Fruit fly (Drosophila melanogaster) whole organism, embryonic: ENCODE measurements around the gene CG13481.

Source experiments
- Ada2b ChIP-seq: fragments of 200-800 bp; sonication (Bioruptor generic); IDR thresholded peaks from 2 replicates; pipeline ENCODE4 v1.3.6; 2022; ENCODE audit warnings: missing biosample characterization, missing genetic modification characterization
- Aef1 ChIP-seq: fragments of 200-800 bp; sonication (Bioruptor generic); IDR thresholded peaks from 3 replicates; pipeline ENCODE4 v1.3.6; 2022; ENCODE audit warnings: missing biosample characterization, missing genetic modification characterization
- Atf-2 ChIP-seq: fragments of 200-800 bp; sonication (Bioruptor generic); optimal IDR thresholded peaks from 2 replicates; lab custom pipeline; 2016; ENCODE audit warnings: missing biosample characterization, missing genetic modification characterization
- Awh ChIP-seq: fragments of 200-800 bp; sonication (Bioruptor generic); IDR thresholded peaks from 2 replicates; pipeline ENCODE4, ENCODE4 v1.3.6; 2022; ENCODE audit warnings: missing biosample characterization, missing genetic modification characterization
- CG11247 ChIP-seq: fragments of 200-800 bp; sonication (Bioruptor generic); IDR thresholded peaks from 2 replicates; pipeline ENCODE4 v1.3.6; 2022; ENCODE audit warnings: missing biosample characterization, missing genetic modification characterization
- CG12219 ChIP-seq: fragments of 200-800 bp; sonication (Bioruptor generic); optimal IDR thresholded peaks from 3 replicates; lab custom pipeline; 2018; ENCODE audit warnings: missing biosample characterization, mild to moderate bottlenecking, missing genetic modification characterization
- CG14050 ChIP-seq: fragments of 200-800 bp; sonication (Bioruptor generic); IDR thresholded peaks from 3 replicates; pipeline ENCODE4 v1.3.6; 2022; ENCODE audit warnings: missing biosample characterization, missing genetic modification characterization
- CG15269 ChIP-seq: fragments of 200-800 bp; sonication (Bioruptor generic); optimal IDR thresholded peaks from 2 replicates; lab custom pipeline; 2018; ENCODE audit warnings: missing biosample characterization, mild to moderate bottlenecking, missing genetic modification characterization, moderate library complexity
- CG1602 ChIP-seq: fragments of 200-800 bp; sonication (Bioruptor generic); optimal IDR thresholded peaks from 3 replicates; lab custom pipeline; 2016; ENCODE audit warnings: missing biosample characterization, missing genetic modification characterization
- CG16779 ChIP-seq: fragments of 200-800 bp; sonication (Bioruptor generic); IDR thresholded peaks from 2 replicates; pipeline ENCODE4 v1.3.6; 2022; ENCODE audit warnings: missing biosample characterization, missing genetic modification characterization
- CG18011 ChIP-seq: fragments of 200-800 bp; sonication (Bioruptor generic); optimal IDR thresholded peaks from 2 replicates; lab custom pipeline; 2017; ENCODE audit warnings: missing biosample characterization, missing genetic modification characterization, mild to moderate bottlenecking, moderate library complexity, missing genotype
- CG18599 ChIP-seq: fragments of 200-800 bp; sonication (Bioruptor generic); optimal IDR thresholded peaks from 3 replicates; lab custom pipeline; 2017; ENCODE audit warnings: missing biosample characterization, missing genetic modification characterization, mild to moderate bottlenecking, moderate library complexity, missing genetic modification reagents
- CG2120 ChIP-seq: fragments of 200-800 bp; sonication (Bioruptor generic); optimal IDR thresholded peaks from 3 replicates; lab custom pipeline; 2016; ENCODE audit warnings: missing biosample characterization, missing genetic modification characterization
- CG3065 ChIP-seq: fragments of 200-800 bp; sonication (Bioruptor generic); optimal IDR thresholded peaks from 2 replicates; lab custom pipeline; 2016; ENCODE audit warnings: missing biosample characterization, missing genetic modification characterization
- CG31224 ChIP-seq: fragments of 200-800 bp; sonication (Bioruptor generic); IDR thresholded peaks from 2 replicates; pipeline ENCODE4 v1.3.6; 2022; ENCODE audit warnings: missing biosample characterization, missing genetic modification characterization
- CG32767 ChIP-seq: fragments of 200-800 bp; sonication (Bioruptor generic); IDR thresholded peaks from 2 replicates; pipeline ENCODE4 v1.3.6; 2022; ENCODE audit warnings: missing biosample characterization, missing genetic modification characterization
- CG33213 ChIP-seq: fragments of 200-800 bp; sonication (Bioruptor generic); optimal IDR thresholded peaks from 3 replicates; lab custom pipeline; 2016; ENCODE audit warnings: missing biosample characterization, missing genetic modification characterization
- CG7372 ChIP-seq: fragments of 200-800 bp; sonication (Bioruptor generic); IDR thresholded peaks from 2 replicates; pipeline ENCODE4 v1.3.6; 2022; ENCODE audit warnings: missing biosample characterization, missing genetic modification characterization
- CG7839 ChIP-seq: fragments of 200-800 bp; sonication (Bioruptor generic); optimal IDR thresholded peaks from 3 replicates; lab custom pipeline; 2018; ENCODE audit warnings: missing biosample characterization, mild to moderate bottlenecking, missing genetic modification characterization, moderate library complexity
- CG8944 ChIP-seq: fragments of 200-800 bp; sonication (Bioruptor generic); optimal IDR thresholded peaks from 3 replicates; lab custom pipeline; 2016; ENCODE audit warnings: missing biosample characterization, missing genetic modification characterization
- CG9609 ChIP-seq: fragments of 200-800 bp; sonication (Bioruptor generic); optimal IDR thresholded peaks from 3 replicates; lab custom pipeline; 2016; ENCODE audit warnings: missing biosample characterization, missing genetic modification characterization
- D ChIP-seq, 2 experiments: fragments of 200-800 bp in 1 of 2; fragments of >200 bp in 1 of 2; sonication (Bioruptor generic) in 1 of 2; optimal IDR thresholded peaks; 2 replicates in 1 of 2; 3 replicates in 1 of 2; lab custom pipeline; 2017; ENCODE audit warnings: mild to moderate bottlenecking in 1 of 2, missing biosample characterization in 1 of 2, missing genetic modification characterization in 1 of 2, missing genetic modification reagents in 1 of 2
- D19B ChIP-seq: fragments of 200-800 bp; sonication (Bioruptor generic); optimal IDR thresholded peaks from 2 replicates; lab custom pipeline; 2017; ENCODE audit warnings: missing biosample characterization, mild to moderate bottlenecking, missing genetic modification characterization
- Dbx ChIP-seq: fragments of 200-800 bp; sonication (Bioruptor generic); IDR thresholded peaks from 3 replicates; pipeline ENCODE4 v1.3.6; 2022; ENCODE audit warnings: missing biosample characterization, missing genetic modification characterization
- Dp ChIP-seq: fragments of 200-800 bp; sonication (Bioruptor generic); optimal IDR thresholded peaks from 2 replicates; lab custom pipeline; 2018; ENCODE audit warnings: missing biosample characterization, mild to moderate bottlenecking, missing genetic modification characterization, moderate library complexity
- E2f1 ChIP-seq: fragments of 200-800 bp; sonication (Bioruptor generic); IDR thresholded peaks from 2 replicates; pipeline ENCODE4 v1.3.6; 2022; ENCODE audit warnings: missing biosample characterization, missing genetic modification characterization
- Ets65A ChIP-seq: fragments of 200-800 bp; sonication (Bioruptor generic); peaks from one replicate; lab custom pipeline; 2016; ENCODE audit warnings: missing biosample characterization, missing genetic modification characterization
- Hr51 ChIP-seq, 2 experiments: fragments of 200-800 bp; sonication (Bioruptor generic); optimal IDR thresholded peaks; 2 replicates in 1 of 2; 3 replicates in 1 of 2; lab custom pipeline; 2016 to 2018; ENCODE audit warnings: missing biosample characterization in 2 of 2, missing genetic modification characterization in 2 of 2, mild to moderate bottlenecking in 1 of 2, moderate library complexity in 1 of 2
- Mrtf ChIP-seq: fragments of 200-800 bp; sonication (Bioruptor generic); IDR thresholded peaks from 3 replicates; pipeline ENCODE4 v1.3.6; 2022; ENCODE audit warnings: missing biosample characterization, missing genetic modification characterization
- NC2α ChIP-seq: fragments of 200-800 bp; sonication (Bioruptor generic); optimal IDR thresholded peaks from 2 replicates; lab custom pipeline; 2016; ENCODE audit warnings: missing biosample characterization, missing genetic modification characterization
- Nf-YB ChIP-seq: fragments of 200-800 bp; sonication (Bioruptor generic); optimal IDR thresholded peaks from 3 replicates; lab custom pipeline; 2019; ENCODE audit warnings: missing biosample characterization, mild to moderate bottlenecking, missing genetic modification characterization, moderate library complexity
- Opbp ChIP-seq: fragments of 200-800 bp; sonication (Bioruptor generic); IDR thresholded peaks from 3 replicates; pipeline ENCODE4 v1.3.6; 2022; ENCODE audit warnings: missing biosample characterization, missing genetic modification characterization; ENCODE audit not compliant: partially characterized antibody
- Pdp1 ChIP-seq, 2 experiments: fragments of 200-800 bp; sonication (Bioruptor generic); optimal IDR thresholded peaks; 3 replicates each; lab custom pipeline; 2016; ENCODE audit warnings: missing biosample characterization in 2 of 2, missing genetic modification characterization in 2 of 2, mild to moderate bottlenecking in 1 of 2, moderate library complexity in 1 of 2
- Rx ChIP-seq: fragments of 200-800 bp; sonication (Bioruptor generic); IDR thresholded peaks from 2 replicates; pipeline ENCODE4 v1.3.6; 2022; ENCODE audit warnings: missing biosample characterization, missing genetic modification characterization
- Scr ChIP-seq: fragments of 200-800 bp; sonication (Bioruptor generic); IDR thresholded peaks from 2 replicates; pipeline ENCODE4 v1.3.6; 2022; ENCODE audit warnings: missing biosample characterization, missing genetic modification characterization; ENCODE audit not compliant: partially characterized antibody
- Sox102F ChIP-seq: fragments of 200-800 bp; sonication (Bioruptor generic); optimal IDR thresholded peaks from 2 replicates; lab custom pipeline; 2018; ENCODE audit warnings: missing biosample characterization, mild to moderate bottlenecking, missing genetic modification characterization, moderate library complexity
- ase ChIP-seq: fragments of 200-800 bp; sonication (Bioruptor generic); IDR thresholded peaks from 3 replicates; pipeline ENCODE4 v1.3.6; 2022; ENCODE audit warnings: missing biosample characterization, missing genetic modification characterization
- bigmax ChIP-seq: fragments of 200-800 bp; sonication (Bioruptor generic); optimal IDR thresholded peaks from 2 replicates; lab custom pipeline; 2018; ENCODE audit warnings: missing biosample characterization, mild to moderate bottlenecking, missing genetic modification characterization
- chinmo ChIP-seq: fragments of 200-800 bp; sonication (Bioruptor generic); IDR thresholded peaks from 4 replicates; pipeline ENCODE4 v1.3.6; 2022; ENCODE audit warnings: missing biosample characterization, missing genetic modification characterization; ENCODE audit not compliant: partially characterized antibody
- chm ChIP-seq: fragments of 200-800 bp; sonication (Bioruptor generic); IDR thresholded peaks from 2 replicates; pipeline ENCODE4 v1.3.6; 2022; ENCODE audit warnings: missing biosample characterization, missing genetic modification characterization
- fd3F ChIP-seq: fragments of 200-800 bp; sonication (Bioruptor generic); optimal IDR thresholded peaks from 2 replicates; lab custom pipeline; 2018; ENCODE audit warnings: missing biosample characterization, mild to moderate bottlenecking, missing genetic modification characterization, moderate library complexity
- gem ChIP-seq: fragments of 200-800 bp; sonication (Bioruptor generic); optimal IDR thresholded peaks from 2 replicates; lab custom pipeline; 2019; ENCODE audit warnings: missing biosample characterization, mild to moderate bottlenecking, missing genetic modification characterization, moderate library complexity
- ham ChIP-seq: fragments of 200-800 bp; sonication (Bioruptor generic); IDR thresholded peaks from 2 replicates; pipeline ENCODE4 v1.3.6; 2022; ENCODE audit warnings: missing biosample characterization, missing genetic modification characterization
- hbn ChIP-seq: fragments of 200-800 bp; sonication (Bioruptor generic); IDR thresholded peaks from 2 replicates; pipeline ENCODE4 v1.3.6; 2022; ENCODE audit warnings: missing biosample characterization, missing genetic modification characterization; ENCODE audit not compliant: partially characterized antibody
- lilli ChIP-seq: fragments of 200-800 bp; sonication (Bioruptor generic); optimal IDR thresholded peaks from 3 replicates; lab custom pipeline; 2016; ENCODE audit warnings: missing biosample characterization, missing genetic modification characterization
- nmo ChIP-seq: fragments of 200-800 bp; sonication (Bioruptor generic); optimal IDR thresholded peaks from 2 replicates; lab custom pipeline; 2018; ENCODE audit warnings: missing biosample characterization, mild to moderate bottlenecking, missing genetic modification characterization, moderate library complexity
- row ChIP-seq: fragments of 200-800 bp; sonication (Bioruptor generic); IDR thresholded peaks from 3 replicates; pipeline ENCODE4 v1.3.6; 2022; ENCODE audit warnings: missing biosample characterization, missing genetic modification characterization
- sd ChIP-seq: fragments of 200-800 bp; sonication (Bioruptor generic); optimal IDR thresholded peaks from 3 replicates; lab custom pipeline; 2018; ENCODE audit warnings: missing biosample characterization, mild to moderate bottlenecking, missing genetic modification characterization, moderate library complexity
- sens ChIP-seq: fragments of 200-800 bp; sonication (Bioruptor generic); peaks from one replicate; lab custom pipeline; 2016; ENCODE audit warnings: missing biosample characterization, missing genetic modification characterization
- tgo ChIP-seq: fragments of 200-800 bp; sonication (Bioruptor generic); IDR thresholded peaks from 3 replicates; pipeline ENCODE4 v1.3.6; 2022; ENCODE audit warnings: missing biosample characterization, missing genetic modification characterization
- tin ChIP-seq: fragments of 200-800 bp; sonication (Bioruptor generic); optimal IDR thresholded peaks from 3 replicates; lab custom pipeline; 2016; ENCODE audit warnings: missing biosample characterization, missing genetic modification characterization

The CG13481 gene

dm6 chr3L:14322268-14322784 is 47.2 kb downstream of the CG13481 start:
- TF ChIP-seq NC2α = no peak
- no peak for TF ChIP-seq CG32767 (GFP tag; lab: Robert Waterston, UW)
- no peak for TF ChIP-seq ase (GFP tag; lab: Robert Waterston, UW)
- TF ChIP-seq chinmo (GFP tag; lab: Robert Waterston, UW) = no peak
- TF ChIP-seq gem (tag; lab: Kevin White, UChicago) = peak; percentile 0
- no peak for TF ChIP-seq CG7372 (GFP tag; lab: Robert Waterston, UW)
- TF ChIP-seq CG9609 (GFP tag; lab: Kevin White, UChicago) = no peak
- TF ChIP-seq CG1602 (GFP tag; lab: Kevin White, UChicago) = no peak
- TF ChIP-seq CG2120 (GFP tag; lab: Kevin White, UChicago) = no peak
- TF ChIP-seq chm (GFP tag; lab: Robert Waterston, UW) = no peak
- TF ChIP-seq bigmax (GFP tag; lab: Kevin White, UChicago) = no peak
- no peak for TF ChIP-seq E2f1 (GFP tag; lab: Robert Waterston, UW)
- TF ChIP-seq CG8944 = no peak
- TF ChIP-seq CG18599 (GFP tag; lab: Kevin White, UChicago) = no peak
- TF ChIP-seq Hr51 (GFP tag; optimal IDR thresholded peaks at IDR 0.05; lab: Kevin White, UChicago) = peak in 1 of 2 experiments; percentile 7
- TF ChIP-seq D19B (GFP tag; lab: Kevin White, UChicago) = peak; percentile 69
- peak; percentile 1 for TF ChIP-seq CG7839
- TF ChIP-seq tin = no peak
- TF ChIP-seq sd = no peak
- no peak for TF ChIP-seq Dp (GFP tag; lab: Kevin White, UChicago)
- no peak for TF ChIP-seq lilli (GFP tag; lab: Kevin White, UChicago)
- TF ChIP-seq sens (GFP tag; lab: Kevin White, UChicago) = peak; percentile 47
- no peak for TF ChIP-seq D (optimal IDR thresholded peaks at IDR 0.05; lab: Kevin White, UChicago)
- TF ChIP-seq D (GFP tag; optimal IDR thresholded peaks at IDR 0.05; lab: Kevin White, UChicago) = no peak
- TF ChIP-seq Awh (GFP tag; lab: Robert Waterston, UW) = no peak
- TF ChIP-seq Nf-YB (GFP tag; lab: Kevin White, UChicago) = no peak
- TF ChIP-seq CG33213 (GFP tag; lab: Kevin White, UChicago) = no peak
- no peak for TF ChIP-seq Aef1 (GFP tag; lab: Robert Waterston, UW)
- TF ChIP-seq Mrtf = no peak
- TF ChIP-seq CG31224 (GFP tag; lab: Robert Waterston, UW) = no peak
- TF ChIP-seq CG18011 (GFP tag; lab: Kevin White, UChicago) = no peak
- no peak for TF ChIP-seq Scr (GFP tag; lab: Robert Waterston, UW)
- no peak for TF ChIP-seq fd3F (GFP tag; lab: Kevin White, UChicago)
- no peak for TF ChIP-seq CG12219
- TF ChIP-seq CG16779 (GFP tag; lab: Robert Waterston, UW) = no peak
- no peak for TF ChIP-seq CG15269 (tag; lab: Kevin White, UChicago)
- no peak for TF ChIP-seq Dbx (GFP tag; lab: Robert Waterston, UW)
- TF ChIP-seq Ada2b (GFP tag; lab: Robert Waterston, UW) = no peak
- no peak for TF ChIP-seq Opbp
- TF ChIP-seq CG11247 (GFP tag; lab: Robert Waterston, UW) = no peak
- peak; percentile 46; the same call in 1 of the 3 replicates for TF ChIP-seq row (GFP tag; lab: Robert Waterston, UW)
- TF ChIP-seq nmo = peak; percentile 14
- no peak for TF ChIP-seq Ets65A (GFP tag; lab: Kevin White, UChicago)
- TF ChIP-seq tgo (GFP tag; lab: Robert Waterston, UW) = no peak
- TF ChIP-seq Sox102F (GFP tag; lab: Kevin White, UChicago) = peak; percentile 6
- no peak for TF ChIP-seq Pdp1 (GFP tag; optimal IDR thresholded peaks at IDR 0.05; lab: Kevin White, UChicago)
- no peak for TF ChIP-seq Atf-2 (GFP tag; lab: Kevin White, UChicago)
- TF ChIP-seq hbn (GFP tag; lab: Robert Waterston, UW) = no peak
- TF ChIP-seq ham (GFP tag; lab: Robert Waterston, UW) = no peak
- TF ChIP-seq CG14050 (GFP tag; lab: Robert Waterston, UW) = no peak
- TF ChIP-seq Rx = no peak
- TF ChIP-seq CG3065 (GFP tag; lab: Kevin White, UChicago) = no peak
